In the genomic region with DNA sequence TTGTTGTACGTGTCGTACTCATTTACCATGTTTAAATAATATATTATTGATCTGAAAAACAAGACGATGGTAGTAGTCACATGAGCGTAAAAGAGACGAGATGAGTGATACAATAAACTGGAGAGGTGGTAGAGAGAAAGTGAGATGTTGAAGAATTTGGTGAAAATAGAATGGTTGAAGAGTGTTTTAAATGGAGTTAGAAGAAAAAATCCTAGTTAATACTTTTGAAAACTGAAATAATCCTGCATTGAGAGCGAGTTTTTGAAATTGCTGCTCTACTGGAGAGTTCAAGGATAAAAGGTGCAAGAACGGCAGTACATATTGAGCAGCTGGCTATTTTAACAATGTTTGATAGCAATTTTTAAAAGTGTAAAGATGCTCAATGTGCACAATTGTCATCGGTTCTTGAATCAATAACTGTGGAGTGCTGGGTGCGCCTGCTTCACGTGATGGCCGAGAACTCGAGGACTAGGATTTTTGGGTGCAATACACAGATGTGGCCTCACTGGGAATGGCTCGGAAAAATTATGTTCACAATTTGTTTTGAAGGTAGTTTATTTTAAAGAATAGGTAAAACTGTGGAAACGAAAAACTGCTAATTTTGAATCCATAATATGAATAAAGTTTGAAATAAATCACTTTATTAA, we compare ENCODE assay signal across 4 worm cellular contexts.
TF ChIP-seq lines count a peak whose summit lies in the region.

A gene (minus strand): TSS at position 51 of the 647 bp plus-strand sequence.

TF ChIP-seq in whole organism, L1 larva, 84 proteins besides CTCF, POLR2A, EP300 and RAD21 (continued from another document):
- TF ChIP-seq nhr-47 (tag; optimal IDR thresholded peaks at IDR 0.05; lab: Kevin White, UChicago): no peak
- TF ChIP-seq fos-1 (tag; optimal IDR thresholded peaks at IDR 0.05; lab: Kevin White, UChicago): no peak
- peak; percentile 56 for TF ChIP-seq nhr-71 (tag; optimal IDR thresholded peaks at IDR 0.05; lab: Kevin White, UChicago)
- TF ChIP-seq lin-14 (GFP tag; optimal IDR thresholded peaks at IDR 0.05; lab: Kevin White, UChicago): peak; percentile 44
- TF ChIP-seq hlh-17 (GFP tag; optimal IDR thresholded peaks at IDR 0.05; lab: Kevin White, UChicago; ENCODE audit: borderline replicate concordance): no peak
- peak; percentile 17 for TF ChIP-seq snu-23 (GFP tag; optimal IDR thresholded peaks at IDR 0.05; lab: Kevin White, UChicago)
- TF ChIP-seq rnt-1 (tag; optimal IDR thresholded peaks at IDR 0.05; lab: Kevin White, UChicago): peak; percentile 2
- TF ChIP-seq mdl-1 (tag; optimal IDR thresholded peaks at IDR 0.05; lab: Kevin White, UChicago): peak in 1 of 2 experiments; percentile 51
- peak in 1 of 2 experiments; percentile 8 for TF ChIP-seq efl-1 (optimal IDR thresholded peaks at IDR 0.05; lab: Kevin White, UChicago)
- peak; percentile 6 to 73 for TF ChIP-seq efl-1 (GFP tag; optimal IDR thresholded peaks at IDR 0.05 in 1 of 2; lab: Kevin White, UChicago)
- TF ChIP-seq dpl-1 (GFP tag; optimal IDR thresholded peaks at IDR 0.05; lab: Kevin White, UChicago): peak in 1 of 3 experiments; percentile 15

TF ChIP-seq in whole organism, L2 larva, 48 proteins besides CTCF, POLR2A, EP300 and RAD21 (continued from another document):
- no peak for TF ChIP-seq nhr-21 (tag; optimal IDR thresholded peaks at IDR 0.05; lab: Kevin White, UChicago)

TF ChIP-seq in whole organism, L3 larva, 47 proteins besides CTCF, POLR2A, EP300 and RAD21 (continued from another document):
- TF ChIP-seq ceh-9 (tag; optimal IDR thresholded peaks at IDR 0.05; lab: Kevin White, UChicago) (no peak), nhr-28 (tag; optimal IDR thresholded peaks at IDR 0.05; lab: Kevin White, UChicago) (no peak), unc-39 (tag; optimal IDR thresholded peaks at IDR 0.05; lab: Kevin White, UChicago) (no peak), pha-4 (tag; optimal IDR thresholded peaks at IDR 0.05; lab: Kevin White, UChicago) (peak; percentile 62), nhr-11 (tag; optimal IDR thresholded peaks at IDR 0.05; lab: Kevin White, UChicago) (no peak), ZK546.5 (tag; optimal IDR thresholded peaks at IDR 0.05; lab: Kevin White, UChicago) (no peak), nhr-25 (tag; optimal IDR thresholded peaks at IDR 0.05; lab: Kevin White, UChicago) (no peak), ceh-82 (tag; optimal IDR thresholded peaks at IDR 0.05; lab: Kevin White, UChicago) (no peak), sea-2 (GFP tag; optimal IDR thresholded peaks at IDR 0.05; lab: Kevin White, UChicago) (no peak), hmg-11 (tag; optimal IDR thresholded peaks at IDR 0.05; lab: Kevin White, UChicago) (peak; percentile 9), nhr-43 (tag; optimal IDR thresholded peaks at IDR 0.05; lab: Kevin White, UChicago; ENCODE audit: poor library complexity, severe bottlenecking) (no peak), nfya-1 (tag; optimal IDR thresholded peaks at IDR 0.05; lab: Kevin White, UChicago; ENCODE audit: insufficient read depth) (peak; percentile 43), elt-2 (tag; optimal IDR thresholded peaks at IDR 0.05; lab: Kevin White, UChicago) (peak; percentile 15), ceh-16 (tag; optimal IDR thresholded peaks at IDR 0.05; lab: Kevin White, UChicago) (no peak), fkh-10 (GFP tag; optimal IDR thresholded peaks at IDR 0.05; lab: Kevin White, UChicago) (no peak)

TF ChIP-seq in whole organism, L4 larva, 104 proteins besides CTCF, POLR2A, EP300 and RAD21 (continued from another document):
- TF ChIP-seq nhr-28 (tag; optimal IDR thresholded peaks at IDR 0.05; lab: Kevin White, UChicago) (no peak), ceh-28 (tag; optimal IDR thresholded peaks at IDR 0.05; lab: Kevin White, UChicago) (no peak), pqm-1 (tag; optimal IDR thresholded peaks at IDR 0.05; lab: Kevin White, UChicago) (no peak), lim-7 (GFP tag; IDR thresholded peaks at IDR 0.05; lab: Robert Waterston, UW) (no peak), spr-3 (GFP tag; optimal IDR thresholded peaks at IDR 0.05; lab: Kevin White, UChicago) (no peak), saeg-2 (GFP tag; IDR thresholded peaks at IDR 0.05; lab: Robert Waterston, UW) (no peak), spr-1 (tag; optimal IDR thresholded peaks at IDR 0.05; lab: Kevin White, UChicago) (no peak), nhr-48 (tag; optimal IDR thresholded peaks at IDR 0.05; lab: Kevin White, UChicago) (no peak), Y105C5A.15 (GFP tag; IDR thresholded peaks at IDR 0.05; lab: Robert Waterston, UW) (no peak), lin-15B (tag; optimal IDR thresholded peaks at IDR 0.05; lab: Kevin White, UChicago) (no peak), nhr-11 (tag; optimal IDR thresholded peaks at IDR 0.05; lab: Kevin White, UChicago) (no peak), lin-39 (tag; optimal IDR thresholded peaks at IDR 0.05; lab: Kevin White, UChicago) (no peak), dmd-8 (GFP tag; IDR thresholded peaks at IDR 0.05; lab: Robert Waterston, UW) (no peak), R02D3.7 (tag; optimal IDR thresholded peaks at IDR 0.05; lab: Kevin White, UChicago) (no peak), nhr-42 (GFP tag; IDR thresholded peaks at IDR 0.05; lab: Robert Waterston, UW) (no peak), gei-8 (GFP tag; optimal IDR thresholded peaks at IDR 0.05; lab: Kevin White, UChicago) (no peak), ztf-11 (tag; optimal IDR thresholded peaks at IDR 0.05; lab: Kevin White, UChicago) (no peak), ZK546.5 (tag; optimal IDR thresholded peaks at IDR 0.05; lab: Kevin White, UChicago) (no peak), daf-12 (tag; optimal IDR thresholded peaks at IDR 0.05; lab: Kevin White, UChicago) (no peak), nhr-10 (tag; optimal IDR thresholded peaks at IDR 0.05; lab: Kevin White, UChicago) (no peak), php-3 (GFP tag; IDR thresholded peaks at IDR 0.05; lab: Robert Waterston, UW) (no peak), ama-1 (optimal IDR thresholded peaks at IDR 0.05; lab: Kevin White, UChicago) (peak; percentile 20), egl-43 (GFP tag; IDR thresholded peaks at IDR 0.05; lab: Robert Waterston, UW) (no peak), attf-4 (tag; optimal IDR thresholded peaks at IDR 0.05; lab: Kevin White, UChicago) (no peak), fos-1 (tag; optimal IDR thresholded peaks at IDR 0.05; lab: Kevin White, UChicago) (no peak), F10B5.3 (tag; optimal IDR thresholded peaks at IDR 0.05; lab: Kevin White, UChicago) (no peak), lin-38 (GFP tag; IDR thresholded peaks at IDR 0.05; lab: Robert Waterston, UW) (no peak), hmg-1.1 (GFP tag; IDR thresholded peaks at IDR 0.05; lab: Robert Waterston, UW) (0 out of 2 replicates have a peak, but pooled peaks have one; percentile 28), lin-1 (GFP tag; IDR thresholded peaks at IDR 0.05; lab: Robert Waterston, UW) (no peak), dmd-9 (GFP tag; IDR thresholded peaks at IDR 0.05; lab: Robert Waterston, UW) (no peak), nhr-111 (GFP tag; optimal IDR thresholded peaks at IDR 0.05; lab: Kevin White, UChicago) (no peak), ztf-7 (tag; optimal IDR thresholded peaks at IDR 0.05; lab: Kevin White, UChicago) (no peak), aha-1 (tag; lab: Kevin White, UChicago) (peak; percentile 18), zip-2 (tag; optimal IDR thresholded peaks at IDR 0.05; lab: Kevin White, UChicago) (no peak), lir-3 (tag; optimal IDR thresholded peaks at IDR 0.05; lab: Kevin White, UChicago) (no peak), Y75B8A.6 (GFP tag; IDR thresholded peaks at IDR 0.05; lab: Robert Waterston, UW) (no peak), dmd-6 (GFP tag; IDR thresholded peaks at IDR 0.05; lab: Robert Waterston, UW) (0 out of 2 replicates have a peak, but pooled peaks have one; percentile 11), mdl-1 (tag; optimal IDR thresholded peaks at IDR 0.05; lab: Kevin White, UChicago) (peak in 1 of 2 experiments; percentile 47), zfp-3 (GFP tag; conservative IDR thresholded peaks at IDR 0.05; lab: Robert Waterston, UW) (no peak), vab-7 (GFP tag; IDR thresholded peaks at IDR 0.05; lab: Robert Waterston, UW) (no peak), duxl-1 (tag; optimal IDR thresholded peaks at IDR 0.05; lab: Kevin White, UChicago; ENCODE audit: poor library complexity) (no peak), mxl-3 (GFP tag; optimal IDR thresholded peaks at IDR 0.05; lab: Kevin White, UChicago) (peak; percentile 35), mdt-29 (GFP tag; IDR thresholded peaks at IDR 0.05; lab: Robert Waterston, UW) (no peak), snpc-4 (tag; optimal IDR thresholded peaks at IDR 0.05; lab: Kevin White, UChicago) (no peak), madf-5 (GFP tag; IDR thresholded peaks at IDR 0.05; lab: Robert Waterston, UW) (no peak), set-16 (GFP tag; IDR thresholded peaks at IDR 0.05; lab: Robert Waterston, UW) (no peak), lin-13 (GFP tag; optimal IDR thresholded peaks at IDR 0.05; lab: Kevin White, UChicago) (no peak), daf-16 (GFP tag; optimal IDR thresholded peaks at IDR 0.05; lab: Kevin White, UChicago) (no peak), daf-16 (tag; optimal IDR thresholded peaks at IDR 0.05; lab: Kevin White, UChicago) (peak; percentile 48), zfp-2 (tag; optimal IDR thresholded peaks at IDR 0.05; lab: Kevin White, UChicago) (no peak), ceh-44 (GFP tag; IDR thresholded peaks at IDR 0.05; lab: Robert Waterston, UW) (no peak), F37D6.2 (tag; optimal IDR thresholded peaks at IDR 0.05; lab: Kevin White, UChicago) (no peak), F49E8.2 (tag; optimal IDR thresholded peaks at IDR 0.05; lab: Kevin White, UChicago; ENCODE audit: borderline replicate concordance) (no peak), ZK337.2 (GFP tag; IDR thresholded peaks at IDR 0.05; lab: Robert Waterston, UW) (no peak), T20F7.1 (GFP tag; optimal IDR thresholded peaks at IDR 0.05; lab: Kevin White, UChicago) (peak; percentile 7), Y5F2A.4 (GFP tag; optimal IDR thresholded peaks at IDR 0.05; lab: Kevin White, UChicago) (no peak), F26F4.8 (GFP tag; conservative IDR thresholded peaks at IDR 0.05; lab: Robert Waterston, UW) (no peak), dpl-1 (GFP tag; optimal IDR thresholded peaks at IDR 0.05; lab: Kevin White, UChicago) (peak; percentile 9), tra-1 (GFP tag; IDR thresholded peaks at IDR 0.05; lab: Robert Waterston, UW) (no peak), unc-130 (GFP tag; optimal IDR thresholded peaks at IDR 0.05; lab: Kevin White, UChicago) (no peak), arid-1 (GFP tag; conservative IDR thresholded peaks at IDR 0.05; lab: Robert Waterston, UW) (no peak), mep-1 (tag; optimal IDR thresholded peaks at IDR 0.05; lab: Kevin White, UChicago) (no peak), nhr-6 (tag; optimal IDR thresholded peaks at IDR 0.05; lab: Kevin White, UChicago) (no peak), unc-62 (GFP tag; optimal IDR thresholded peaks at IDR 0.05 in 1 of 2; lab: Kevin White, UChicago) (no peak), unc-62 (tag; optimal IDR thresholded peaks at IDR 0.05; lab: Kevin White, UChicago) (no peak), pha-4 (GFP tag; IDR thresholded peaks at IDR 0.05; lab: Robert Waterston, UW) (no peak), pha-4 (tag; optimal IDR thresholded peaks at IDR 0.05; lab: Kevin White, UChicago) (no peak), zip-11 (GFP tag; IDR thresholded peaks at IDR 0.05; lab: Robert Waterston, UW) (no peak), jun-1 (tag; optimal IDR thresholded peaks at IDR 0.05; lab: Kevin White, UChicago) (no peak), nhr-77 (tag; optimal IDR thresholded peaks at IDR 0.05; lab: Kevin White, UChicago) (no peak), tag-97 (GFP tag; IDR thresholded peaks at IDR 0.05; lab: Robert Waterston, UW) (no peak), ceh-32 (tag; optimal IDR thresholded peaks at IDR 0.05; lab: Kevin White, UChicago; ENCODE audit: poor library complexity) (no peak), zag-1 (tag; optimal IDR thresholded peaks at IDR 0.05; lab: Kevin White, UChicago) (no peak), hlh-11 (tag; optimal IDR thresholded peaks at IDR 0.05; lab: Kevin White, UChicago) (peak; percentile 39), mes-2 (tag; optimal IDR thresholded peaks at IDR 0.05; lab: Kevin White, UChicago; ENCODE audit: poor library complexity, severe bottlenecking) (peak; percentile 74), dve-1 (tag; optimal IDR thresholded peaks at IDR 0.05; lab: Kevin White, UChicago; ENCODE audit: insufficient read depth) (no peak), daf-8 (GFP tag; IDR thresholded peaks at IDR 0.05; lab: Robert Waterston, UW) (no peak), fkh-10 (GFP tag; optimal IDR thresholded peaks at IDR 0.05; lab: Kevin White, UChicago) (no peak), nhr-237 (tag; optimal IDR thresholded peaks at IDR 0.05; lab: Kevin White, UChicago) (no peak), nhr-102 (tag; optimal IDR thresholded peaks at IDR 0.05; lab: Kevin White, UChicago) (no peak), daf-19 (GFP tag; conservative IDR thresholded peaks at IDR 0.05; lab: Robert Waterston, UW) (no peak), D1046.2 (GFP tag; IDR thresholded peaks at IDR 0.05; lab: Robert Waterston, UW) (no peak), snpc-1.2 (GFP tag; IDR thresholded peaks at IDR 0.05; lab: Robert Waterston, UW) (no peak), skn-1 (tag; optimal IDR thresholded peaks at IDR 0.05; lab: Kevin White, UChicago) (no peak), hlh-30 (tag; optimal IDR thresholded peaks at IDR 0.05; lab: Kevin White, UChicago; ENCODE audit: insufficient read depth) (peak; percentile 79), nhr-25 (tag; optimal IDR thresholded peaks at IDR 0.05; lab: Kevin White, UChicago; ENCODE audit: borderline replicate concordance, insufficient read depth) (no peak), nhr-41 (GFP tag; IDR thresholded peaks at IDR 0.05; lab: Robert Waterston, UW) (no peak), ceh-82 (tag; optimal IDR thresholded peaks at IDR 0.05; lab: Kevin White, UChicago) (no peak), nhr-76 (tag; optimal IDR thresholded peaks at IDR 0.05; lab: Kevin White, UChicago) (no peak), ceh-62 (tag; optimal IDR thresholded peaks at IDR 0.05; lab: Kevin White, UChicago) (no peak), rbr-2 (tag; optimal IDR thresholded peaks at IDR 0.05; lab: Kevin White, UChicago) (no peak), cey-2 (tag; optimal IDR thresholded peaks at IDR 0.05; lab: Kevin White, UChicago; ENCODE audit: borderline replicate concordance, insufficient read depth) (no peak), madf-9 (GFP tag; conservative IDR thresholded peaks at IDR 0.05; lab: Robert Waterston, UW) (0 out of 2 replicates have a peak, but pooled peaks have one; percentile 32), unc-39 (tag; optimal IDR thresholded peaks at IDR 0.05; lab: Kevin White, UChicago) (no peak)
